Fruit fly (Drosophila melanogaster) S2 (cell line): Measurements from ENCODE around the gene RpL6.

Experiments used
- CG8478 ChIP-seq: fragments of >200 bp; optimal IDR thresholded peaks from 2 replicates; lab custom pipeline; 2018
- CTCF ChIP-seq, 2 experiments: fragments of >200 bp; optimal IDR thresholded peaks; 2 replicates each; lab custom pipeline; 2018

- TF ChIP-seq CG8478 (lab: Kevin White, UChicago) = no peak
- TF ChIP-seq CTCF (optimal IDR thresholded peaks at IDR 0.05; lab: Kevin White, UChicago) = no peak
These were observed 10.5 kb upstream of the RpL6 start for dm6 chr3R:31606242-31607143.
